Worm (Caenorhabditis elegans) whole organism, L3 larva: ENCODE results near the gene Y55F3C.10.

Experiments used
- elt-2 ChIP-seq: sonication (generic microtip); optimal IDR thresholded peaks from 2 replicates; lab custom pipeline; 2016; ENCODE audit warnings: missing genetic modification reagents, mild to moderate bottlenecking, missing genetic modification characterization, missing compliant biosample characterization
- fkh-10 ChIP-seq: sonication (generic microtip); optimal IDR thresholded peaks from 2 replicates; lab custom pipeline; 2017; ENCODE audit warnings: missing biosample characterization, missing genetic modification reagents, missing genetic modification characterization
- mml-1 ChIP-seq: fragments of 150-350 bp; sonication (generic microtip); optimal IDR thresholded peaks from 3 replicates; lab custom pipeline; 2014; ENCODE audit warnings: missing biosample characterization, missing genetic modification characterization
- nhr-25 ChIP-seq: sonication (generic microtip); optimal IDR thresholded peaks from 2 replicates; lab custom pipeline; 2017; ENCODE audit warnings: missing biosample characterization, missing genetic modification characterization
- nhr-28 ChIP-seq: fragments of 150-350 bp; optimal IDR thresholded peaks from 2 replicates; lab custom pipeline; 2014; ENCODE audit warnings: missing biosample characterization, missing genetic modification characterization
- nhr-43 ChIP-seq: sonication (generic microtip); optimal IDR thresholded peaks from 2 replicates; lab custom pipeline; 2016; ENCODE audit warnings: mild to moderate bottlenecking, missing genetic modification characterization, missing compliant biosample characterization; ENCODE audit not compliant: poor library complexity, severe bottlenecking
- nhr-76 ChIP-seq: fragments of 150-350 bp; sonication (generic microtip); optimal IDR thresholded peaks from 5 replicates; lab custom pipeline; 2014; ENCODE audit warnings: missing biosample characterization, missing genetic modification characterization
- pqm-1 ChIP-seq: fragments of 150-350 bp; optimal IDR thresholded peaks from 2 replicates; lab custom pipeline; 2017; ENCODE audit warnings: missing biosample characterization, missing genetic modification characterization, inconsistent platforms
- skn-1 ChIP-seq: fragments of 150-350 bp; optimal IDR thresholded peaks from 2 replicates; lab custom pipeline; 2014; ENCODE audit warnings: missing biosample characterization, missing genetic modification characterization
- snpc-4 ChIP-seq: fragments of 150-350 bp; optimal IDR thresholded peaks from 2 replicates; lab custom pipeline; 2014; ENCODE audit warnings: missing biosample characterization, missing genetic modification characterization
- tbx-2 ChIP-seq: sonication (generic microtip); optimal IDR thresholded peaks from 2 replicates; lab custom pipeline; 2016; ENCODE audit warnings: mild to moderate bottlenecking, missing genetic modification characterization, missing compliant biosample characterization
- zag-1 ChIP-seq: fragments of 150-350 bp; optimal IDR thresholded peaks from 2 replicates; lab custom pipeline; 2014; ENCODE audit warnings: missing biosample characterization, missing genetic modification characterization

DNA sequence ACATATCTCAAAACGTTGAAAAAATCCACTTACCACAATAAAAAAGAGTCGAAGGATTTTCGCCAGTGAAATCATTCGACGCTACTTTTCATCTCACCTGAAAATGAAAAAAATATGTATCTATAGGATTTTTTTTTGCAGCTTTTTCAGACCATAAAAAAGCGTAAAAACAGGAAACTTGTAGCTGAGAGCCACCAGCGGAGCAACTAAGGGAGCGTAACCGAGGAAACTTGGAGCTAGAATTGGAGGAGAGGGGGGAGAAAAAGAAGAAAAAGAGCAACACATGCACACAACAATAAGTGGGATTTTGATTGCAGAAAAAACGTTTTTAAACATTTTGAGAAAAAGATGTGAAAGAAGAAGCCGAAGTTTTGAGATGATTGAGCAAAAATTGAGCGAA is 11.6 kb downstream of the Y55F3C.10 start, which contains the start of gene cutl-26:
- TF ChIP-seq nhr-76 (tag; lab: Kevin White, UChicago): no peak
- TF ChIP-seq nhr-28: no peak
- no peak for TF ChIP-seq zag-1
- no peak for TF ChIP-seq nhr-43 (tag; lab: Kevin White, UChicago)
- TF ChIP-seq fkh-10 (GFP tag; lab: Kevin White, UChicago): no peak
- TF ChIP-seq snpc-4 (tag; lab: Kevin White, UChicago): no peak
- no peak for TF ChIP-seq pqm-1 (tag; lab: Kevin White, UChicago)
- no peak for TF ChIP-seq nhr-25 (tag; lab: Kevin White, UChicago)
- TF ChIP-seq tbx-2 (tag; lab: Kevin White, UChicago): no peak
- TF ChIP-seq mml-1: no peak
- no peak for TF ChIP-seq skn-1 (tag; lab: Kevin White, UChicago)
- TF ChIP-seq elt-2 (tag; lab: Kevin White, UChicago): no peak
